Worm (Caenorhabditis elegans) whole organism, L3 larva: ENCODE results near the gene K03B4.6.

ENCODE experiments used
- R02D3.7 ChIP-seq: fragments of 150-350 bp; optimal IDR thresholded peaks from 2 replicates; lab custom pipeline; 2014; ENCODE audit warnings: missing biosample characterization, missing genetic modification characterization
- ceh-9 ChIP-seq: sonication (generic microtip); optimal IDR thresholded peaks from 2 replicates; lab custom pipeline; 2018; ENCODE audit warnings: missing biosample characterization, missing genetic modification characterization
- elt-1 ChIP-seq: fragments of 150-350 bp; optimal IDR thresholded peaks from 2 replicates; lab custom pipeline; 2014; ENCODE audit warnings: missing biosample characterization, missing genetic modification characterization
- elt-2 ChIP-seq: sonication (generic microtip); optimal IDR thresholded peaks from 2 replicates; lab custom pipeline; 2016; ENCODE audit warnings: missing genetic modification reagents, mild to moderate bottlenecking, missing genetic modification characterization, missing compliant biosample characterization
- elt-3 ChIP-seq, 3 experiments: fragments of 150-350 bp in 1 of 3; sonication (generic microtip) in 2 of 3; optimal IDR thresholded peaks; 2 replicates in 2 of 3; 4 replicates in 1 of 3; lab custom pipeline; 2014 to 2017; ENCODE audit warnings: missing biosample characterization in 3 of 3, missing genetic modification characterization in 3 of 3
- eor-1 ChIP-seq, 2 experiments: fragments of 150-350 bp; optimal IDR thresholded peaks; 2 replicates each; lab custom pipeline; 2014 to 2018; ENCODE audit warnings: missing biosample characterization in 2 of 2, missing genetic modification characterization in 2 of 2
- fkh-10 ChIP-seq: sonication (generic microtip); optimal IDR thresholded peaks from 2 replicates; lab custom pipeline; 2017; ENCODE audit warnings: missing biosample characterization, missing genetic modification reagents, missing genetic modification characterization
- jun-1 ChIP-seq: fragments of 150-350 bp; optimal IDR thresholded peaks from 2 replicates; lab custom pipeline; 2014; ENCODE audit warnings: missing biosample characterization, missing genetic modification reagents, missing genetic modification characterization
- nfya-1 ChIP-seq: sonication (generic microtip); optimal IDR thresholded peaks from 2 replicates; lab custom pipeline; 2017; ENCODE audit warnings: missing genetic modification characterization, mild to moderate bottlenecking, missing compliant biosample characterization, antibody characterized with exemption, moderate library complexity; ENCODE audit not compliant: insufficient read depth
- nhr-11 ChIP-seq: fragments of 150-350 bp; optimal IDR thresholded peaks from 2 replicates; lab custom pipeline; 2014; ENCODE audit warnings: missing biosample characterization, missing genetic modification characterization
- nhr-23 ChIP-seq: fragments of 150-350 bp; optimal IDR thresholded peaks from 2 replicates; lab custom pipeline; 2014; ENCODE audit warnings: missing biosample characterization, missing genetic modification reagents, missing genetic modification characterization
- nhr-25 ChIP-seq: sonication (generic microtip); optimal IDR thresholded peaks from 2 replicates; lab custom pipeline; 2017; ENCODE audit warnings: missing biosample characterization, missing genetic modification characterization
- nhr-43 ChIP-seq: sonication (generic microtip); optimal IDR thresholded peaks from 2 replicates; lab custom pipeline; 2016; ENCODE audit warnings: mild to moderate bottlenecking, missing genetic modification characterization, missing compliant biosample characterization; ENCODE audit not compliant: poor library complexity, severe bottlenecking
- pqm-1 ChIP-seq: fragments of 150-350 bp; optimal IDR thresholded peaks from 2 replicates; lab custom pipeline; 2017; ENCODE audit warnings: missing biosample characterization, missing genetic modification characterization, inconsistent platforms
- snpc-4 ChIP-seq: fragments of 150-350 bp; optimal IDR thresholded peaks from 2 replicates; lab custom pipeline; 2014; ENCODE audit warnings: missing biosample characterization, missing genetic modification characterization
- ztf-11 ChIP-seq: fragments of 150-350 bp; optimal IDR thresholded peaks from 2 replicates; lab custom pipeline; 2014; ENCODE audit warnings: missing biosample characterization, missing genetic modification characterization

The K03B4.6 gene

ce11 chrV:4637153-4637552 is 38.8 kb downstream of the K03B4.6 start:
- TF ChIP-seq nhr-11 (tag; lab: Kevin White, UChicago) (no peak), fkh-10 (no peak), eor-1 (tag; optimal IDR thresholded peaks at IDR 0.05; lab: Kevin White, UChicago) (no peak)

- TF ChIP-seq ztf-11 (tag; lab: Kevin White, UChicago) (no peak), R02D3.7 (tag; lab: Kevin White, UChicago) (peak; percentile 21), elt-2 (tag; lab: Kevin White, UChicago) (peak; percentile 77), elt-3 (tag; optimal IDR thresholded peaks at IDR 0.05; lab: Kevin White, UChicago) (peak in 2 of 3 experiments; percentile 89 to 96), pqm-1 (tag; lab: Kevin White, UChicago) (peak; percentile 48), nhr-23 (tag; lab: Kevin White, UChicago) (no peak), nhr-25 (tag; lab: Kevin White, UChicago) (peak; percentile 10), nhr-43 (tag; lab: Kevin White, UChicago) (peak; percentile 15)
Measured at ce11 chrV:4630267-4630666, 45.7 kb downstream of the K03B4.6 start.

ce11 chrV:4628517-4628930 is 47.5 kb downstream of the K03B4.6 start, which contains the start of gene pmt-2:
Gene pmt-2 (plus strand): TSS chrV:4628580.
- peak; percentile 99 for TF ChIP-seq elt-1
- TF ChIP-seq elt-2 (tag; lab: Kevin White, UChicago), result peak; percentile 32
- TF ChIP-seq eor-1 (tag; optimal IDR thresholded peaks at IDR 0.05; lab: Kevin White, UChicago), result no peak
- TF ChIP-seq nfya-1 (tag; lab: Kevin White, UChicago), result peak; percentile 1
- TF ChIP-seq nhr-23 (tag; lab: Kevin White, UChicago), result peak; percentile 46
- peak in 1 of 3 experiments; percentile 54 for TF ChIP-seq elt-3 (tag; optimal IDR thresholded peaks at IDR 0.05; lab: Kevin White, UChicago)
- TF ChIP-seq nhr-25 (tag; lab: Kevin White, UChicago), result peak; percentile 83
- no peak for TF ChIP-seq nhr-43 (tag; lab: Kevin White, UChicago)

ce11 chrV:4626344-4626743 is 49.6 kb downstream of the K03B4.6 start:
- TF ChIP-seq ceh-9 (no peak), fkh-10 (peak; percentile 48), jun-1 (tag; lab: Kevin White, UChicago) (no peak), snpc-4 (no peak)
